Fruit fly (Drosophila melanogaster): ENCODE measurements around the gene nbs.

nbs gene

dm6 chr3L:9678007-9678497 lies 44.9 kb downstream of the nbs start:
- TF ChIP-seq pad (GFP tag; optimal IDR thresholded peaks at IDR 0.05) (peak; percentile 3), cic (GFP tag; optimal IDR thresholded peaks at IDR 0.05) (peak; percentile 14), CG12768 (GFP tag; optimal IDR thresholded peaks at IDR 0.05) (no peak), kay (GFP tag; ENCODE audit: borderline replicate concordance) (peak; percentile 89)

DNA sequence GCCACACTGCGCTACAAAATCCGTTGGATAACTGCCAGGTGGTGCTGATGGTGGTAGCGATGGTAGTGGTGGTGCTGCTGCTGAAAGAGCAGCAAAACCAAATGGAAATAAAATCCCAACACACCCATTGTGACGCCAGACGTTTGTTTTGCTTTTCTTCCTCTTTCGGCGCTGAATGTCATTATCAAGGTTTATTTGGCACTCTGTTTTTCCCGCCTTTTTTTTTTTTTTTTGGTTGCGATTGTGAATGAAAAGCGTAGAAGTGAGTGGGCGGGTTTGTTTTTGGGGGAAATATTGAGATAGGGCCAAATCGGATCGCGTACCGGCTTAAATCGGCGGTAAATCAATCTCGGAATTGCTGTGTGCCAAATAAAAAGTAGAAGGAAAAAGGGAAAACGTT lies 45.7 kb downstream of the nbs start:
- TF ChIP-seq cic (GFP tag; optimal IDR thresholded peaks at IDR 0.05) (no peak), CG11617 (GFP tag; optimal IDR thresholded peaks at IDR 0.05) (no peak), CG1620 (GFP tag; optimal IDR thresholded peaks at IDR 0.05) (no peak), CG7045 (GFP tag; optimal IDR thresholded peaks at IDR 0.05) (no peak), Clk (GFP tag; optimal IDR thresholded peaks at IDR 0.05) (no peak), tj (GFP tag; optimal IDR thresholded peaks at IDR 0.05) (no peak), CG5204 (GFP tag; optimal IDR thresholded peaks at IDR 0.05) (no peak), Hr96 (GFP tag; optimal IDR thresholded peaks at IDR 0.05) (no peak), bab1 (GFP tag; optimal IDR thresholded peaks at IDR 0.05) (no peak), CG12768 (GFP tag; optimal IDR thresholded peaks at IDR 0.05) (no peak)

DNA sequence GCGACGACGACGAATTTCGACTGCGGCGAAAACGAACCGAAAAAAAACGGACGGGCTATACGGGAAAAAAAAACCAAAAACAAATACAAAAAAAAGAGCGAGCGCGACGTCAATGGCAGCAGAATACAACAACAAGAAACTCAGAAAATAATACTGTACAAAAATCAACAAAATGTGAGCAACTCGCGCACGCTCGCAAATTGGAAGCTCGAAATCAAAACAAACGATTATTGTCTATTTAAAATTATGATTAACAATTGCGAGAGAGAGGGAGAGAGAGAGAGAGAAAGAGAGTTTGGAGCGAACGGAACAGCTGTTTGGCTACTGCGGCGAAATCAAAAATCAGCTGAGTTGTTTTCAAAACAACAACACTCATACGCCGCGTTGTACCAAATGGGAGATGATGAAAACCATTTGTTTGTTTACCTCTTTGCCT lies 47.4 kb downstream of the nbs start:
- no peak for TF ChIP-seq Crg-1 (GFP tag; optimal IDR thresholded peaks at IDR 0.05)
- TF ChIP-seq Mnt (GFP tag; optimal IDR thresholded peaks at IDR 0.05): peak; percentile 44
- peak; percentile 98 for TF ChIP-seq kay (GFP tag; ENCODE audit: borderline replicate concordance)
- TF ChIP-seq CG14711 (tag; optimal IDR thresholded peaks at IDR 0.05): no peak
- no peak for TF ChIP-seq CG5204 (GFP tag; optimal IDR thresholded peaks at IDR 0.05)
- TF ChIP-seq Hr96 (GFP tag; optimal IDR thresholded peaks at IDR 0.05): peak; percentile 40
- no peak for TF ChIP-seq pad (GFP tag; optimal IDR thresholded peaks at IDR 0.05)
- TF ChIP-seq cic (GFP tag; optimal IDR thresholded peaks at IDR 0.05): peak; percentile 80
- TF ChIP-seq CG7045 (GFP tag; optimal IDR thresholded peaks at IDR 0.05): peak; percentile 46
- TF ChIP-seq CG1620 (GFP tag; optimal IDR thresholded peaks at IDR 0.05): peak; percentile 4
- TF ChIP-seq CG7101 (tag; optimal IDR thresholded peaks at IDR 0.05): peak; percentile 19
- peak; percentile 69 for TF ChIP-seq ovo (GFP tag; optimal IDR thresholded peaks at IDR 0.05)
- TF ChIP-seq cnc (optimal IDR thresholded peaks at IDR 0.05): no peak
- TF ChIP-seq CG33017 (tag; optimal IDR thresholded peaks at IDR 0.05): peak; percentile 77
- peak; percentile 44 for TF ChIP-seq tj (GFP tag; optimal IDR thresholded peaks at IDR 0.05)
- TF ChIP-seq bab1 (GFP tag; optimal IDR thresholded peaks at IDR 0.05): no peak
- TF ChIP-seq toe (GFP tag; optimal IDR thresholded peaks at IDR 0.05): no peak
- peak; percentile 65 for TF ChIP-seq CG11617 (GFP tag; optimal IDR thresholded peaks at IDR 0.05)
- TF ChIP-seq Clk (GFP tag; optimal IDR thresholded peaks at IDR 0.05): no peak
- peak; percentile 91 for TF ChIP-seq CG12768 (GFP tag; optimal IDR thresholded peaks at IDR 0.05)

DNA sequence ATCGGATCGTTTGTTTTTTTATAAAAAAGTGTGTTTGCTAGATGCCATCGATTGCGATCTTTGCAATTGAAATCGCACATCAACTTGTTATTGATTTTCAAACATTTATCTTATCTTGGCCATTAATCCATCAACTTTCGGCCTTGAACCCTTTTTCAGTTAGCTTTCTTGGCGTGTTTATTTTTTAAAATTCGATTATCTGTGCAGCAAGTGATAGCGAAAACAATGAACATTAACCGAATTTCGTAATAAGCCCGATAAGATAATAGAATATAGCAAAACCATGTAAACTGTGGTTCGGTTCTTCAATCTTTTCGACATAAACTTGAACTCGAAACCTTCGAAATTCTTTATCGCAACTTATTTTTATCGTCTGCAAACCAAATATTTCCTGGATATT lies 48.7 kb downstream of the nbs start:
- TF ChIP-seq CG1620 (GFP tag; optimal IDR thresholded peaks at IDR 0.05): no peak
- no peak for TF ChIP-seq cic (GFP tag; optimal IDR thresholded peaks at IDR 0.05)
- TF ChIP-seq CG12768 (GFP tag; optimal IDR thresholded peaks at IDR 0.05): no peak
- peak; percentile 26 for TF ChIP-seq kay (GFP tag; ENCODE audit: borderline replicate concordance)
- TF ChIP-seq CG7045 (GFP tag; optimal IDR thresholded peaks at IDR 0.05): no peak
- TF ChIP-seq toe (GFP tag; optimal IDR thresholded peaks at IDR 0.05): no peak
- no peak for TF ChIP-seq CG7101 (tag; optimal IDR thresholded peaks at IDR 0.05)

DNA sequence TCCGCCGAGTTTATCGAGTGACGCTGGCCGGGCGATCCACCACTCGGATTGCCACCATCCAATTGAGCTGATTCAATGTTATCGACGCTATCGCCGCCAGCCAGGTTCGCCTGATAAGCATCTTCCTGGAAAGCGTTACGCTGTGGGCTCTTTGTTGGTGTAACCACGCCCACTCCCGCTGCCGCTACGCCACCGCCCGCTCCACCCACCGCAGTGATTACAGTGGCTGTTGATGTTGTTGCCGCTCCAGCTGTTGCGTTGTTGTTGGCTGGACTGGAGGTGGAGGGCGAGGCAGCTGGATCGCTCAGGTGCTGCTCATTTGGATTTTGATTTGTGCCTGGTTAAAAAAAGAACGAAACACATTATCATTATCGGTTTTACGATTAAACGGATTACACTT lies 51.6 kb downstream of the nbs start:
- peak; percentile 60 for TF ChIP-seq cic (GFP tag; optimal IDR thresholded peaks at IDR 0.05)
- TF ChIP-seq CG33017 (tag; optimal IDR thresholded peaks at IDR 0.05): no peak
- TF ChIP-seq CG7101 (tag; optimal IDR thresholded peaks at IDR 0.05): no peak

All from whole organism, adult.